Fruit fly (Drosophila melanogaster): ENCODE results near the gene CG14650.

DNA sequence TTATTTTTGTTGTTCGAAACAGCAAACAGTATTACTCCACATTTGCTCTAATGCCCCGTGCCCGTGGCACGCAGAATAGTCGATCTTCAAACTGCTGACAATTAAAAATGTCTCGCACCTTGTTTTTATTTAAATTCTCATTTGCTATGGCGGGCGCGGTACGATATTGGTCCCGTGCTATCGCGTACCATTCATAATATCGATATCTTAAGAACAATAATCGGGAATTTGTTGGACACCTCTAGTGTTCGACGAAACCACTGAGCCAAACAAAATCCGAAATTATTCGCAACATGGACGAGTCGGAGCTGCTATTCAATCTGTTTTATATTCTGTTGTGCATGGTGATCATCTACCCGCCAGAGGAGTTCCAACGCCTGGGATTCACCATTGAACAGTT lies 47.1 kb upstream of the CG14650 start, which contains the start of gene CG14646:
- TF ChIP-seq EcR (GFP tag; optimal IDR thresholded peaks at IDR 0.05) (no peak), Ets98B (GFP tag; IDR thresholded peaks at IDR 0.05) (no peak)
